Worm (Caenorhabditis elegans) whole organism, L3 larva: Measurements from ENCODE around the gene T20B12.5.
A peak's percentile ranks its signal among the peaks of the same experiment; 100 is the strongest.

Experiments used
- R02D3.7 ChIP-seq: fragments of 150-350 bp; optimal IDR thresholded peaks from 2 replicates; lab custom pipeline; 2014; ENCODE audit warnings: missing biosample characterization, missing genetic modification characterization
- ZK546.5 ChIP-seq: sonication (generic microtip); optimal IDR thresholded peaks from 2 replicates; lab custom pipeline; 2017; ENCODE audit warnings: missing biosample characterization, missing genetic modification characterization
- aly-2 ChIP-seq: fragments of 150-350 bp; optimal IDR thresholded peaks from 2 replicates; lab custom pipeline; 2014; ENCODE audit warnings: missing biosample characterization, missing genetic modification characterization
- ama-1 ChIP-seq: fragments of 150-350 bp; optimal IDR thresholded peaks from 2 replicates; lab custom pipeline; 2018
- ceh-16 ChIP-seq: sonication (generic microtip); optimal IDR thresholded peaks from 2 replicates; lab custom pipeline; 2017; ENCODE audit warnings: missing biosample characterization, missing genetic modification characterization
- ceh-28 ChIP-seq: fragments of 150-350 bp; optimal IDR thresholded peaks from 2 replicates; lab custom pipeline; 2014; ENCODE audit warnings: missing biosample characterization, missing genetic modification reagents, missing genetic modification characterization
- ceh-82 ChIP-seq: fragments of 150-350 bp; optimal IDR thresholded peaks from 2 replicates; lab custom pipeline; 2014; ENCODE audit warnings: missing biosample characterization, missing genetic modification characterization
- ceh-9 ChIP-seq: sonication (generic microtip); optimal IDR thresholded peaks from 2 replicates; lab custom pipeline; 2018; ENCODE audit warnings: missing biosample characterization, missing genetic modification characterization
- daf-12 ChIP-seq: fragments of 150-350 bp; optimal IDR thresholded peaks from 2 replicates; lab custom pipeline; 2014; ENCODE audit warnings: missing biosample characterization, missing genetic modification reagents, missing genetic modification characterization
- egl-27 ChIP-seq: sonication (generic microtip); optimal IDR thresholded peaks from 4 replicates; lab custom pipeline; 2017; ENCODE audit warnings: missing biosample characterization, missing genetic modification reagents, missing genetic modification characterization
- egl-5 ChIP-seq: fragments of 150-350 bp; optimal IDR thresholded peaks from 2 replicates; lab custom pipeline; 2017; ENCODE audit warnings: missing biosample characterization, missing genetic modification reagents, missing genetic modification characterization, inconsistent platforms
- elt-1 ChIP-seq: fragments of 150-350 bp; optimal IDR thresholded peaks from 2 replicates; lab custom pipeline; 2014; ENCODE audit warnings: missing biosample characterization, missing genetic modification characterization
- elt-2 ChIP-seq: sonication (generic microtip); optimal IDR thresholded peaks from 2 replicates; lab custom pipeline; 2016; ENCODE audit warnings: missing genetic modification reagents, mild to moderate bottlenecking, missing genetic modification characterization, missing compliant biosample characterization
- elt-3 ChIP-seq, 3 experiments: fragments of 150-350 bp in 1 of 3; sonication (generic microtip) in 2 of 3; optimal IDR thresholded peaks; 2 replicates in 2 of 3; 4 replicates in 1 of 3; lab custom pipeline; 2014 to 2017; ENCODE audit warnings: missing biosample characterization in 3 of 3, missing genetic modification characterization in 3 of 3
- eor-1 ChIP-seq, 2 experiments: fragments of 150-350 bp; optimal IDR thresholded peaks; 2 replicates each; lab custom pipeline; 2014 to 2018; ENCODE audit warnings: missing biosample characterization in 2 of 2, missing genetic modification characterization in 2 of 2
- fkh-10 ChIP-seq: sonication (generic microtip); optimal IDR thresholded peaks from 2 replicates; lab custom pipeline; 2017; ENCODE audit warnings: missing biosample characterization, missing genetic modification reagents, missing genetic modification characterization
- fkh-2 ChIP-seq: fragments of 150-350 bp; optimal IDR thresholded peaks from 2 replicates; lab custom pipeline; 2014; ENCODE audit warnings: missing biosample characterization, missing genetic modification reagents, missing genetic modification characterization
- fos-1 ChIP-seq: fragments of 150-350 bp; optimal IDR thresholded peaks from 2 replicates; lab custom pipeline; 2014; ENCODE audit warnings: missing biosample characterization, missing genetic modification characterization
- hmg-11 ChIP-seq: sonication (generic microtip); optimal IDR thresholded peaks from 2 replicates; lab custom pipeline; 2016; ENCODE audit warnings: missing genetic modification characterization, missing compliant biosample characterization
- jun-1 ChIP-seq: fragments of 150-350 bp; optimal IDR thresholded peaks from 2 replicates; lab custom pipeline; 2014; ENCODE audit warnings: missing biosample characterization, missing genetic modification reagents, missing genetic modification characterization
- lin-15B ChIP-seq: fragments of 150-350 bp; optimal IDR thresholded peaks from 2 replicates; lab custom pipeline; 2014; ENCODE audit warnings: missing biosample characterization, missing genetic modification characterization
- lin-39 ChIP-seq: fragments of 150-350 bp; optimal IDR thresholded peaks from 2 replicates; lab custom pipeline; 2018; ENCODE audit warnings: missing biosample characterization, missing genetic modification reagents, missing genetic modification characterization
- lsy-12 ChIP-seq: sonication (generic microtip); optimal IDR thresholded peaks from 2 replicates; lab custom pipeline; 2016; ENCODE audit warnings: mild to moderate bottlenecking, missing genetic modification characterization, missing compliant biosample characterization
- mdl-1 ChIP-seq: fragments of 150-350 bp; optimal IDR thresholded peaks from 2 replicates; lab custom pipeline; 2014; ENCODE audit warnings: missing biosample characterization, missing genetic modification characterization
- mml-1 ChIP-seq: fragments of 150-350 bp; sonication (generic microtip); optimal IDR thresholded peaks from 3 replicates; lab custom pipeline; 2014; ENCODE audit warnings: missing biosample characterization, missing genetic modification characterization
- nfya-1 ChIP-seq: sonication (generic microtip); optimal IDR thresholded peaks from 2 replicates; lab custom pipeline; 2017; ENCODE audit warnings: missing genetic modification characterization, mild to moderate bottlenecking, missing compliant biosample characterization, antibody characterized with exemption, moderate library complexity; ENCODE audit not compliant: insufficient read depth
- nhr-11 ChIP-seq: fragments of 150-350 bp; optimal IDR thresholded peaks from 2 replicates; lab custom pipeline; 2014; ENCODE audit warnings: missing biosample characterization, missing genetic modification characterization
- nhr-12 ChIP-seq: fragments of 150-350 bp; optimal IDR thresholded peaks from 2 replicates; lab custom pipeline; 2014; ENCODE audit warnings: missing biosample characterization, missing genetic modification characterization
- nhr-23 ChIP-seq: fragments of 150-350 bp; optimal IDR thresholded peaks from 2 replicates; lab custom pipeline; 2014; ENCODE audit warnings: missing biosample characterization, missing genetic modification reagents, missing genetic modification characterization
- nhr-237 ChIP-seq: fragments of 150-350 bp; optimal IDR thresholded peaks from 2 replicates; lab custom pipeline; 2014; ENCODE audit warnings: missing biosample characterization, missing genetic modification characterization
- nhr-25 ChIP-seq: sonication (generic microtip); optimal IDR thresholded peaks from 2 replicates; lab custom pipeline; 2017; ENCODE audit warnings: missing biosample characterization, missing genetic modification characterization
- nhr-28 ChIP-seq: fragments of 150-350 bp; optimal IDR thresholded peaks from 2 replicates; lab custom pipeline; 2014; ENCODE audit warnings: missing biosample characterization, missing genetic modification characterization
- nhr-43 ChIP-seq: sonication (generic microtip); optimal IDR thresholded peaks from 2 replicates; lab custom pipeline; 2016; ENCODE audit warnings: mild to moderate bottlenecking, missing genetic modification characterization, missing compliant biosample characterization; ENCODE audit not compliant: poor library complexity, severe bottlenecking
- nhr-67 ChIP-seq: fragments of 150-350 bp; optimal IDR thresholded peaks from 2 replicates; lab custom pipeline; 2014; ENCODE audit warnings: missing biosample characterization, missing genetic modification characterization
- nhr-76 ChIP-seq: fragments of 150-350 bp; sonication (generic microtip); optimal IDR thresholded peaks from 5 replicates; lab custom pipeline; 2014; ENCODE audit warnings: missing biosample characterization, missing genetic modification characterization
- nhr-77 ChIP-seq: fragments of 150-350 bp; optimal IDR thresholded peaks from 2 replicates; lab custom pipeline; 2014; ENCODE audit warnings: missing biosample characterization, missing genetic modification characterization
- pha-4 ChIP-seq: fragments of 150-350 bp; optimal IDR thresholded peaks from 2 replicates; lab custom pipeline; 2014; ENCODE audit warnings: missing biosample characterization, missing genetic modification reagents, missing genetic modification characterization
- pqm-1 ChIP-seq: fragments of 150-350 bp; optimal IDR thresholded peaks from 2 replicates; lab custom pipeline; 2017; ENCODE audit warnings: missing biosample characterization, missing genetic modification characterization, inconsistent platforms
- sea-2 ChIP-seq: fragments of 150-350 bp; sonication (generic microtip); optimal IDR thresholded peaks from 4 replicates; lab custom pipeline; 2014; ENCODE audit warnings: missing biosample characterization, missing genetic modification reagents, missing genetic modification characterization
- skn-1 ChIP-seq: fragments of 150-350 bp; optimal IDR thresholded peaks from 2 replicates; lab custom pipeline; 2014; ENCODE audit warnings: missing biosample characterization, missing genetic modification characterization
- snpc-4 ChIP-seq: fragments of 150-350 bp; optimal IDR thresholded peaks from 2 replicates; lab custom pipeline; 2014; ENCODE audit warnings: missing biosample characterization, missing genetic modification characterization
- tbx-2 ChIP-seq: sonication (generic microtip); optimal IDR thresholded peaks from 2 replicates; lab custom pipeline; 2016; ENCODE audit warnings: mild to moderate bottlenecking, missing genetic modification characterization, missing compliant biosample characterization
- unc-39 ChIP-seq: sonication (generic microtip); optimal IDR thresholded peaks from 4 replicates; lab custom pipeline; 2017; ENCODE audit warnings: missing biosample characterization, missing genetic modification characterization
- unc-62 ChIP-seq: fragments of 150-350 bp; sonication (generic microtip); optimal IDR thresholded peaks from 4 replicates; lab custom pipeline; 2014; ENCODE audit warnings: missing biosample characterization, missing genetic modification reagents, missing genetic modification characterization
- zag-1 ChIP-seq: fragments of 150-350 bp; optimal IDR thresholded peaks from 2 replicates; lab custom pipeline; 2014; ENCODE audit warnings: missing biosample characterization, missing genetic modification characterization
- ztf-11 ChIP-seq: fragments of 150-350 bp; optimal IDR thresholded peaks from 2 replicates; lab custom pipeline; 2014; ENCODE audit warnings: missing biosample characterization, missing genetic modification characterization
- ztf-4 ChIP-seq: fragments of 150-350 bp; optimal IDR thresholded peaks from 2 replicates; lab custom pipeline; 2014; ENCODE audit warnings: missing biosample characterization, missing genetic modification characterization

Gene T20B12.5

ce11 chrIII:7378522-7378921 is 11.6 kb upstream of the T20B12.5 start:
- TF ChIP-seq R02D3.7 (no peak), ama-1 (lab: Kevin White, UChicago) (peak; percentile 21)

DNA sequence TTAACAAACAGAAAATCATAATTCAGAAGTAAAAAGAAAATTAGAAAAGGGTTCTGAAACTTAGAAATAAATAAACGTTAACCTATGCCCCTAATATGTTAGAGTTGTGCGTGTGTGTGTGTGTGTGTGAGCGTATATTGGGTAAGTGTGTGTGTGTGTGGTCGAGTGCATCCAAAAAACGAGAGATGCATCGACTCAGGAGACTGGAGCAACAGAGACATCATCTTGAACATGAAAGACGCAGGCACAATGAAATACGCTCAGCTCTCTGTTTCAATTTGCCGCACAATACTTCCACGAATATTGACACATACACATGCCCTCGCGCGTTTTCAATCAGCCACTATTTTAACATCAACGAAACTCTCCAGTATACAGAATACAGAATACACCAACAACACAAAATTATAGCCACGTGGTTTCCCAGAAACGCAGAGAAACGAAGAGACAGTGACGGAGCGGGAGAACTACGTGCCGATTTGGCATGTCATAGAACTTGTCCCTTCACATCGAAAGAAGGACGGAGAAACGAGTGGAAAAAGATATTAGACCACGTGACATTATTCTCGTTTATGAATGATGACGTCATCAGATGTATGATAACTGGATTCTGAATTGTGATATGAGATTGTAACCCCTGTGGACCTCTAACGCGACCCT is 9.4 kb upstream of the T20B12.5 start:
- TF ChIP-seq ceh-16 (tag; lab: Kevin White, UChicago) = no peak
- TF ChIP-seq ceh-28 (tag; lab: Kevin White, UChicago) = no peak
- TF ChIP-seq nhr-77 (tag; lab: Kevin White, UChicago) = no peak
- peak; percentile 77 for TF ChIP-seq fos-1 (tag; lab: Kevin White, UChicago)
- TF ChIP-seq mml-1 (tag; lab: Kevin White, UChicago) = peak; percentile 25
- TF ChIP-seq nhr-28 (tag; lab: Kevin White, UChicago) = no peak
- no peak for TF ChIP-seq lin-15B (tag; lab: Kevin White, UChicago)
- peak; percentile 94 for TF ChIP-seq mdl-1 (tag; lab: Kevin White, UChicago)
- TF ChIP-seq daf-12 (tag; lab: Kevin White, UChicago) = no peak
- peak; percentile 95 for TF ChIP-seq nhr-43 (tag; lab: Kevin White, UChicago)
- TF ChIP-seq ceh-9 (tag; lab: Kevin White, UChicago) = no peak
- TF ChIP-seq R02D3.7 = no peak
- no peak for TF ChIP-seq unc-39 (tag; lab: Kevin White, UChicago)
- TF ChIP-seq ZK546.5 = no peak
- peak; percentile 59 for TF ChIP-seq lin-39 (tag; lab: Kevin White, UChicago)
- TF ChIP-seq elt-1 (tag; lab: Kevin White, UChicago) = no peak
- TF ChIP-seq nhr-76 (tag; lab: Kevin White, UChicago) = no peak
- TF ChIP-seq elt-2 = peak; percentile 73
- TF ChIP-seq ama-1 (lab: Kevin White, UChicago) = peak; percentile 70
- TF ChIP-seq nfya-1 (tag; lab: Kevin White, UChicago) = peak; percentile 57
- TF ChIP-seq nhr-12 = no peak
- peak; percentile 23 for TF ChIP-seq pqm-1 (tag; lab: Kevin White, UChicago)
- no peak for TF ChIP-seq fkh-2
- TF ChIP-seq nhr-67 = no peak
- no peak for TF ChIP-seq ztf-11 (tag; lab: Kevin White, UChicago)
- peak; percentile 64 for TF ChIP-seq jun-1
- peak; percentile 82 for TF ChIP-seq unc-62 (GFP tag; lab: Kevin White, UChicago)
- no peak for TF ChIP-seq eor-1 (tag; optimal IDR thresholded peaks at IDR 0.05; lab: Kevin White, UChicago)
- TF ChIP-seq nhr-11 (tag; lab: Kevin White, UChicago) = peak; percentile 10
- no peak for TF ChIP-seq ceh-82
- TF ChIP-seq egl-27 (tag; lab: Kevin White, UChicago) = no peak
- TF ChIP-seq hmg-11 = peak; percentile 11
- no peak for TF ChIP-seq zag-1 (tag; lab: Kevin White, UChicago)
- TF ChIP-seq snpc-4 = no peak
- peak; percentile 61 for TF ChIP-seq tbx-2 (tag; lab: Kevin White, UChicago)
- no peak for TF ChIP-seq skn-1
- peak; percentile 58 for TF ChIP-seq pha-4 (tag; lab: Kevin White, UChicago)
- no peak for TF ChIP-seq ztf-4 (tag; lab: Kevin White, UChicago)
- peak; percentile 27 for TF ChIP-seq egl-5
- peak; percentile 73 for TF ChIP-seq lsy-12 (tag; lab: Kevin White, UChicago)
- no peak for TF ChIP-seq sea-2 (GFP tag; lab: Kevin White, UChicago)
- peak; percentile 97 for TF ChIP-seq nhr-25
- TF ChIP-seq fkh-10 (GFP tag; lab: Kevin White, UChicago) = no peak
- TF ChIP-seq nhr-237 (tag; lab: Kevin White, UChicago) = no peak
- TF ChIP-seq nhr-23 = peak; percentile 96
- TF ChIP-seq aly-2 (tag; lab: Kevin White, UChicago) = no peak
- peak; percentile 42 to 71 (median 60) for TF ChIP-seq elt-3 (tag; optimal IDR thresholded peaks at IDR 0.05; lab: Kevin White, UChicago)
